Worm (Caenorhabditis elegans): ENCODE data around the gene spp-24.

DNA sequence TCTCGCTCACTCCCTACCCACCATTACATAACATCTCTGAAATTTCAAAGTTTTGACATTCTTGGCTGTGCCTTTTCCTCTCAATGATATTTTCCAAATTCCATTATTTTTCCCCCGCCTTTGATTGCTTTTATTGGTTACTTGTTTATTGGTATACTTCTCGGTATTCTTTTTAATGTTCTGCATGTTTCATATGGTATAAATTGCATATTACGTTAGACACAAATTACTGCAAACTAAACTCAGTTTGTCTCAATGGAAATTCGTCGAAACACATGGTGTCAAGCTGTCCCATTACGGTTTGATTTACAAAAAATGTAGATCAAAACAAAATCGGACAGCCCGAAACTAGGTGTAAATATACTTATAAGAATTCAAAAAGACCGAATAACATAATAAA is 17.4 kb downstream of the spp-24 start:
- TF ChIP-seq dao-5 (tag; optimal IDR thresholded peaks at IDR 0.05) (no peak), him-1 (tag; optimal IDR thresholded peaks at IDR 0.05) (no peak)
